Worm (Caenorhabditis elegans) whole organism, early embryonic: Measurements from ENCODE around the gene ZK112.4.

Source experiments
- ama-1 ChIP-seq: fragments of 150-350 bp; optimal IDR thresholded peaks from 2 replicates; lab custom pipeline; 2014
- ets-7 ChIP-seq: sonication (generic microtip); optimal IDR thresholded peaks from 2 replicates; lab custom pipeline; 2016; ENCODE audit warnings: missing genotype, missing genetic modification characterization, missing compliant biosample characterization
- hmbx-1 ChIP-seq: sonication (generic microtip); optimal IDR thresholded peaks from 2 replicates; lab custom pipeline; 2016; ENCODE audit warnings: mild to moderate bottlenecking, missing genetic modification characterization, missing compliant biosample characterization

- TF ChIP-seq ets-7 (tag; lab: Kevin White, UChicago) (no peak), hmbx-1 (no peak), ama-1 (lab: Kevin White, UChicago) (no peak)
Observed at ce11 chrIII:7728494-7728893, 1.3 kb downstream of the ZK112.4 start.
